Worm (Caenorhabditis elegans) whole organism, L4/young adult: ENCODE results near the gene sre-15.

Source experiments
- W03F9.2 ChIP-seq: fragments of 150-350 bp; optimal IDR thresholded peaks from 2 replicates; lab custom pipeline; 2014; ENCODE audit warnings: missing biosample characterization, missing genetic modification characterization
- dao-5 ChIP-seq: sonication (generic microtip); optimal IDR thresholded peaks from 2 replicates; lab custom pipeline; 2016; ENCODE audit warnings: missing genotype, missing genetic modification characterization, moderate library complexity, missing compliant biosample characterization
- him-1 ChIP-seq: sonication (generic microtip); optimal IDR thresholded peaks from 2 replicates; lab custom pipeline; 2016; ENCODE audit warnings: missing genotype, missing genetic modification reagents, missing genetic modification characterization, missing compliant biosample characterization

ce11 chrIV:12202000-12202399 lies 42.6 kb downstream of the sre-15 start:
- TF ChIP-seq dao-5 (tag; lab: Kevin White, UChicago) (no peak), him-1 (tag; lab: Kevin White, UChicago) (no peak), W03F9.2 (tag; lab: Kevin White, UChicago) (no peak)
